Fruit fly (Drosophila melanogaster) whole organism, embryonic: ENCODE data around the gene Cortactin.

Experiments
- CG10274 ChIP-seq: fragments of 200-800 bp; sonication (Bioruptor generic); optimal IDR thresholded peaks from 3 replicates; lab custom pipeline; 2017; ENCODE audit warnings: missing biosample characterization, mild to moderate bottlenecking, missing genetic modification characterization
- CG10366 ChIP-seq: fragments of 200-800 bp; sonication (Bioruptor generic); IDR thresholded peaks from 2 replicates; pipeline ENCODE4 v1.3.6; 2022; ENCODE audit warnings: missing biosample characterization, missing genetic modification characterization
- CG11456 ChIP-seq: fragments of 200-800 bp; sonication (Bioruptor generic); IDR thresholded peaks from 3 replicates; pipeline ENCODE4 v1.3.6; 2022; ENCODE audit warnings: missing biosample characterization, missing genetic modification characterization
- CG12155 ChIP-seq: fragments of 200-800 bp; sonication (Bioruptor generic); optimal IDR thresholded peaks from 3 replicates; lab custom pipeline; 2016; ENCODE audit warnings: missing biosample characterization, missing genetic modification characterization
- CG12942 ChIP-seq: fragments of 200-800 bp; sonication (Bioruptor generic); optimal IDR thresholded peaks from 3 replicates; lab custom pipeline; 2016; ENCODE audit warnings: missing biosample characterization, missing genetic modification characterization
- CG13123 ChIP-seq: fragments of 200-800 bp; sonication (Bioruptor generic); optimal IDR thresholded peaks from 2 replicates; lab custom pipeline; 2016; ENCODE audit warnings: missing biosample characterization, missing genetic modification characterization
- CG13287 ChIP-seq: fragments of 200-800 bp; sonication (Bioruptor generic); IDR thresholded peaks from 2 replicates; pipeline ENCODE4 v1.3.6; 2022; ENCODE audit warnings: missing biosample characterization, missing genetic modification characterization; ENCODE audit not compliant: partially characterized antibody
- CG14860 ChIP-seq: fragments of 200-800 bp; sonication (Bioruptor generic); IDR thresholded peaks from 3 replicates; pipeline ENCODE4 v1.3.6; 2022; ENCODE audit warnings: missing biosample characterization, missing genetic modification characterization; ENCODE audit not compliant: partially characterized antibody
- CG1603 ChIP-seq: fragments of 200-800 bp; sonication (Bioruptor generic); optimal IDR thresholded peaks from 2 replicates; lab custom pipeline; 2019; ENCODE audit warnings: missing biosample characterization, mild to moderate bottlenecking, missing genetic modification characterization, moderate library complexity
- CG1792 ChIP-seq: fragments of 200-800 bp; sonication (Bioruptor generic); optimal IDR thresholded peaks from 2 replicates; lab custom pipeline; 2016; ENCODE audit warnings: missing biosample characterization, missing genetic modification characterization
- CG30403 ChIP-seq: fragments of 200-800 bp; sonication (Bioruptor generic); optimal IDR thresholded peaks from 3 replicates; lab custom pipeline; 2016; ENCODE audit warnings: missing biosample characterization, missing genetic modification characterization
- CG3726 ChIP-seq: fragments of 200-800 bp; sonication (Bioruptor generic); IDR thresholded peaks from 3 replicates; pipeline ENCODE4, ENCODE4 v1.3.6; 2022; ENCODE audit warnings: missing biosample characterization, missing genetic modification characterization
- CG4617 ChIP-seq: fragments of 200-800 bp; sonication (Bioruptor generic); optimal IDR thresholded peaks from 3 replicates; lab custom pipeline; 2016; ENCODE audit warnings: missing biosample characterization, missing genetic modification characterization, borderline replicate concordance
- CG6813 ChIP-seq: fragments of 200-800 bp; sonication (Bioruptor generic); optimal IDR thresholded peaks from 2 replicates; lab custom pipeline; 2017; ENCODE audit warnings: missing biosample characterization, missing genetic modification characterization, mild to moderate bottlenecking, moderate library complexity, missing genetic modification reagents
- CG6854 ChIP-seq: fragments of 200-800 bp; sonication (Bioruptor generic); optimal IDR thresholded peaks from 3 replicates; lab custom pipeline; 2017; ENCODE audit warnings: missing biosample characterization, mild to moderate bottlenecking, missing genetic modification characterization
- CG7963 ChIP-seq: fragments of 200-800 bp; sonication (Bioruptor generic); IDR thresholded peaks from 3 replicates; pipeline ENCODE4 v1.3.6; 2022; ENCODE audit warnings: missing biosample characterization, missing genetic modification characterization; ENCODE audit not compliant: partially characterized antibody
- CG8290 ChIP-seq, 3 experiments: fragments of 200-800 bp; sonication (Bioruptor generic); optimal IDR thresholded peaks; 2 replicates each; lab custom pipeline; 2016 to 2019; ENCODE audit warnings: missing biosample characterization in 3 of 3, missing genetic modification characterization in 3 of 3, mild to moderate bottlenecking in 2 of 3, moderate library complexity in 1 of 3
- D19B ChIP-seq: fragments of 200-800 bp; sonication (Bioruptor generic); optimal IDR thresholded peaks from 2 replicates; lab custom pipeline; 2017; ENCODE audit warnings: missing biosample characterization, mild to moderate bottlenecking, missing genetic modification characterization
- Doc3 ChIP-seq: fragments of 200-800 bp; sonication (Bioruptor generic); IDR thresholded peaks from 3 replicates; pipeline ENCODE4 v1.3.6; 2022; ENCODE audit warnings: missing biosample characterization, missing genetic modification characterization; ENCODE audit not compliant: partially characterized antibody
- E2f1 ChIP-seq: fragments of 200-800 bp; sonication (Bioruptor generic); IDR thresholded peaks from 2 replicates; pipeline ENCODE4 v1.3.6; 2022; ENCODE audit warnings: missing biosample characterization, missing genetic modification characterization
- E2f2 ChIP-seq: fragments of 200-800 bp; sonication (Bioruptor generic); IDR thresholded peaks from 2 replicates; pipeline ENCODE4 v1.3.6; 2022; ENCODE audit warnings: missing biosample characterization, missing genetic modification characterization
- Gug ChIP-seq: fragments of 200-800 bp; sonication (Bioruptor generic); IDR thresholded peaks from 4 replicates; pipeline ENCODE4 v1.3.6; 2022; ENCODE audit warnings: missing biosample characterization, missing genetic modification characterization
- H15 ChIP-seq: fragments of 200-800 bp; sonication (Bioruptor generic); IDR thresholded peaks from 3 replicates; pipeline ENCODE4 v1.3.6; 2022; ENCODE audit warnings: missing biosample characterization, missing genetic modification characterization
- Hey ChIP-seq: fragments of 200-800 bp; sonication (Bioruptor generic); optimal IDR thresholded peaks from 3 replicates; lab custom pipeline; 2018; ENCODE audit warnings: missing biosample characterization, mild to moderate bottlenecking, missing genetic modification characterization
- Med ChIP-seq: fragments of 200-800 bp; sonication (Bioruptor generic); peaks from one replicate; lab custom pipeline; 2016; ENCODE audit warnings: missing biosample characterization, missing genetic modification characterization, mild to moderate bottlenecking, inconsistent platforms, moderate library complexity
- Neu2 ChIP-seq: fragments of 200-800 bp; sonication (Bioruptor generic); optimal IDR thresholded peaks from 3 replicates; lab custom pipeline; 2016; ENCODE audit warnings: missing biosample characterization, missing genetic modification characterization, borderline replicate concordance
- Nf-YC ChIP-seq: fragments of 200-800 bp; optimal IDR thresholded peaks from 3 replicates; lab custom pipeline; 2019; ENCODE audit warnings: missing biosample characterization, mild to moderate bottlenecking, missing genetic modification characterization, moderate library complexity
- PHDP ChIP-seq: fragments of 200-800 bp; sonication (Bioruptor generic); optimal IDR thresholded peaks from 3 replicates; lab custom pipeline; 2018; ENCODE audit warnings: missing biosample characterization, mild to moderate bottlenecking, missing genetic modification characterization, moderate library complexity
- Scr ChIP-seq: fragments of 200-800 bp; sonication (Bioruptor generic); IDR thresholded peaks from 2 replicates; pipeline ENCODE4 v1.3.6; 2022; ENCODE audit warnings: missing biosample characterization, missing genetic modification characterization; ENCODE audit not compliant: partially characterized antibody
- ab ChIP-seq: fragments of 200-800 bp; sonication (Bioruptor generic); optimal IDR thresholded peaks from 2 replicates; lab custom pipeline; 2016; ENCODE audit warnings: missing biosample characterization, missing genetic modification characterization
- abd-A ChIP-seq: fragments of 200-800 bp; sonication (Bioruptor generic); optimal IDR thresholded peaks from 3 replicates; lab custom pipeline; 2019; ENCODE audit warnings: missing biosample characterization, mild to moderate bottlenecking, missing genetic modification characterization, moderate library complexity
- corto ChIP-seq: fragments of 200-800 bp; sonication (Bioruptor generic); optimal IDR thresholded peaks from 2 replicates; lab custom pipeline; 2016; ENCODE audit warnings: missing biosample characterization, mild to moderate bottlenecking, missing genetic modification characterization, moderate library complexity
- crol ChIP-seq: fragments of 200-800 bp; sonication (Bioruptor generic); IDR thresholded peaks from 2 replicates; pipeline ENCODE4 v1.3.6; 2022; ENCODE audit warnings: missing biosample characterization, missing genetic modification characterization
- fd3F ChIP-seq: fragments of 200-800 bp; sonication (Bioruptor generic); optimal IDR thresholded peaks from 2 replicates; lab custom pipeline; 2018; ENCODE audit warnings: missing biosample characterization, mild to moderate bottlenecking, missing genetic modification characterization, moderate library complexity
- grau ChIP-seq: fragments of 200-800 bp; optimal IDR thresholded peaks from 3 replicates; lab custom pipeline; 2019; ENCODE audit warnings: missing biosample characterization, mild to moderate bottlenecking, missing genetic modification characterization, moderate library complexity
- grn ChIP-seq: fragments of 200-800 bp; sonication (Bioruptor generic); optimal IDR thresholded peaks from 3 replicates; lab custom pipeline; 2017; ENCODE audit warnings: missing biosample characterization, missing genetic modification characterization
- jumu ChIP-seq: fragments of 200-800 bp; sonication (Bioruptor generic); optimal IDR thresholded peaks from 3 replicates; lab custom pipeline; 2016; ENCODE audit warnings: missing biosample characterization, missing genetic modification characterization
- lab ChIP-seq: fragments of 200-800 bp; sonication (Bioruptor generic); optimal IDR thresholded peaks from 3 replicates; lab custom pipeline; 2017; ENCODE audit warnings: missing biosample characterization, missing genetic modification characterization, mild to moderate bottlenecking, moderate library complexity, missing genetic modification reagents
- luna ChIP-seq: fragments of 200-800 bp; sonication (Bioruptor generic); optimal IDR thresholded peaks from 2 replicates; lab custom pipeline; 2016; ENCODE audit warnings: missing biosample characterization, missing genetic modification characterization
- nom ChIP-seq: fragments of 200-800 bp; sonication (Bioruptor generic); optimal IDR thresholded peaks from 2 replicates; lab custom pipeline; 2017; ENCODE audit warnings: missing biosample characterization, missing genetic modification characterization, mild to moderate bottlenecking, moderate library complexity, missing genetic modification reagents
- pb ChIP-seq: fragments of 200-800 bp; sonication (Bioruptor generic); optimal IDR thresholded peaks from 3 replicates; lab custom pipeline; 2016; ENCODE audit warnings: missing biosample characterization, missing genetic modification characterization
- row ChIP-seq: fragments of 200-800 bp; sonication (Bioruptor generic); IDR thresholded peaks from 3 replicates; pipeline ENCODE4 v1.3.6; 2022; ENCODE audit warnings: missing biosample characterization, missing genetic modification characterization
- sens ChIP-seq: fragments of 200-800 bp; sonication (Bioruptor generic); peaks from one replicate; lab custom pipeline; 2016; ENCODE audit warnings: missing biosample characterization, missing genetic modification characterization
- tio ChIP-seq: fragments of 200-800 bp; sonication (Bioruptor generic); optimal IDR thresholded peaks from 2 replicates; lab custom pipeline; 2017; ENCODE audit warnings: missing biosample characterization, missing genetic modification characterization, inconsistent platforms
- toy ChIP-seq: fragments of 200-800 bp; sonication (Bioruptor generic); IDR thresholded peaks from 2 replicates; pipeline ENCODE4 v1.3.6; 2022; ENCODE audit warnings: missing biosample characterization, missing genetic modification characterization
- tup ChIP-seq: fragments of 200-800 bp; sonication (Bioruptor generic); optimal IDR thresholded peaks from 2 replicates; lab custom pipeline; 2016; ENCODE audit warnings: missing biosample characterization, mild to moderate bottlenecking, missing genetic modification characterization, moderate library complexity
- unc-4 ChIP-seq: fragments of 200-800 bp; sonication (Bioruptor generic); IDR thresholded peaks from 2 replicates; pipeline ENCODE4 v1.3.6; 2022; ENCODE audit warnings: missing biosample characterization, missing genetic modification characterization; ENCODE audit not compliant: partially characterized antibody
- z ChIP-seq: fragments of 200-800 bp; sonication (Bioruptor generic); IDR thresholded peaks from 3 replicates; pipeline ENCODE4 v1.3.6; 2022; ENCODE audit warnings: missing biosample characterization, missing genetic modification characterization

Gene Cortactin

dm6 chr3R:21064000-21064924, at the start of gene Cortactin (continued):
- TF ChIP-seq tio (GFP tag; lab: Kevin White, UChicago) (no peak), row (GFP tag; lab: Robert Waterston, UW) (peak; percentile 58), luna (GFP tag; lab: Kevin White, UChicago) (no peak), pb (GFP tag; lab: Kevin White, UChicago) (no peak), crol (GFP tag; lab: Robert Waterston, UW) (no peak), jumu (GFP tag; lab: Kevin White, UChicago) (no peak), nom (GFP tag; lab: Kevin White, UChicago) (peak; percentile 18), Med (GFP tag; lab: Kevin White, UChicago) (peak; percentile 28), CG3726 (GFP tag; lab: Robert Waterston, UW) (no peak), CG13123 (GFP tag; lab: Kevin White, UChicago) (no peak), CG11456 (no peak), Hey (tag; lab: Kevin White, UChicago) (no peak), CG7963 (GFP tag; lab: Robert Waterston, UW) (peak; percentile 86), CG10366 (GFP tag; lab: Robert Waterston, UW) (no peak), CG30403 (GFP tag; lab: Kevin White, UChicago) (no peak), CG1603 (tag; lab: Kevin White, UChicago) (peak; percentile 72), E2f1 (GFP tag; lab: Robert Waterston, UW) (no peak), unc-4 (GFP tag; lab: Robert Waterston, UW) (peak; percentile 87), CG6854 (no peak), PHDP (tag; lab: Kevin White, UChicago) (no peak), CG12155 (peak; percentile 57), CG1792 (GFP tag; lab: Kevin White, UChicago) (no peak), CG4617 (GFP tag; lab: Kevin White, UChicago) (peak; percentile 61), fd3F (GFP tag; lab: Kevin White, UChicago) (no peak), abd-A (tag; lab: Kevin White, UChicago) (peak; percentile 10), lab (GFP tag; lab: Kevin White, UChicago) (no peak), E2f2 (GFP tag; lab: Robert Waterston, UW) (peak; percentile 99), sens (GFP tag; lab: Kevin White, UChicago) (peak; percentile 68), Scr (GFP tag; lab: Robert Waterston, UW) (peak; percentile 87), CG6813 (no peak), CG8290 (GFP tag; optimal IDR thresholded peaks at IDR 0.05; lab: Kevin White, UChicago) (no peak), CG8290 (tag; optimal IDR thresholded peaks at IDR 0.05; lab: Kevin White, UChicago) (peak; percentile 68 to 86), Gug (GFP tag; lab: Robert Waterston, UW) (peak; percentile 14; the same call in 1 of the 4 replicates), grn (GFP tag; lab: Kevin White, UChicago) (peak; percentile 95), Nf-YC (tag; lab: Kevin White, UChicago) (peak; percentile 58), CG10274 (GFP tag; lab: Kevin White, UChicago) (no peak), toy (GFP tag; lab: Robert Waterston, UW) (no peak), z (GFP tag; lab: Robert Waterston, UW) (no peak), CG12942 (GFP tag; lab: Kevin White, UChicago) (no peak), tup (GFP tag; lab: Kevin White, UChicago) (no peak), grau (tag; lab: Kevin White, UChicago) (no peak), corto (GFP tag; lab: Kevin White, UChicago) (no peak), H15 (no peak), ab (GFP tag; lab: Kevin White, UChicago) (no peak), D19B (no peak), Neu2 (GFP tag; lab: Kevin White, UChicago) (peak; percentile 98), CG14860 (GFP tag; lab: Robert Waterston, UW) (peak; percentile 86), CG13287 (GFP tag; lab: Robert Waterston, UW) (peak; percentile 89; the same call in 1 of the 2 replicates), Doc3 (GFP tag; lab: Robert Waterston, UW) (peak; percentile 93)
